Fruit fly (Drosophila melanogaster): ENCODE results near the gene CG14050.

The CG14050 gene

dm6 chrX:2300293-2301068, 25.5 kb downstream of the CG14050 start (continued):
- peak; percentile 35 for TF ChIP-seq ftz-f1 (GFP tag; optimal IDR thresholded peaks at IDR 0.05)
- TF ChIP-seq CG11504 (tag; optimal IDR thresholded peaks at IDR 0.05), result peak; percentile 96
- peak; percentile 82 for TF ChIP-seq ham (GFP tag; IDR thresholded peaks at IDR 0.05)
- TF ChIP-seq ato (GFP tag; IDR thresholded peaks at IDR 0.05; ENCODE audit: partially characterized antibody), result no peak
- peak; percentile 66 for TF ChIP-seq kni (GFP tag; optimal IDR thresholded peaks at IDR 0.05)
- 0 out of 2 replicates have a peak, but pooled peaks have one; percentile 25 for TF ChIP-seq CG42726 (GFP tag; IDR thresholded peaks at IDR 0.05; ENCODE audit: partially characterized antibody)
- peak; percentile 95 for TF ChIP-seq bcd (GFP tag; optimal IDR thresholded peaks at IDR 0.05)
- peak; percentile 95 for TF ChIP-seq CG18262 (tag; optimal IDR thresholded peaks at IDR 0.05)
- peak; percentile 97 for TF ChIP-seq ranshi (GFP tag; IDR thresholded peaks at IDR 0.05)
- peak; percentile 96 for TF ChIP-seq tgo (GFP tag; IDR thresholded peaks at IDR 0.05)
- peak; percentile 88 for TF ChIP-seq CG9215 (GFP tag; IDR thresholded peaks at IDR 0.05)
- peak; percentile 96 for TF ChIP-seq CG14667 (GFP tag; IDR thresholded peaks at IDR 0.05)
- peak; percentile 74 for TF ChIP-seq TFAM (GFP tag; optimal IDR thresholded peaks at IDR 0.05)
- TF ChIP-seq CG4404 (GFP tag; IDR thresholded peaks at IDR 0.05), result peak; percentile 91
- TF ChIP-seq p53 (GFP tag; optimal IDR thresholded peaks at IDR 0.05), result peak; percentile 79
- peak; percentile 80 for TF ChIP-seq CG18011 (GFP tag; optimal IDR thresholded peaks at IDR 0.05)
- peak; percentile 97 for TF ChIP-seq HLH3B (GFP tag; IDR thresholded peaks at IDR 0.05)
- TF ChIP-seq CG6272 (GFP tag; IDR thresholded peaks at IDR 0.05), result peak; percentile 93
- peak; percentile 93 for TF ChIP-seq lilli (GFP tag; optimal IDR thresholded peaks at IDR 0.05)
- peak; percentile 75 for TF ChIP-seq mirr (GFP tag; optimal IDR thresholded peaks at IDR 0.05)
- TF ChIP-seq E2f2 (GFP tag; IDR thresholded peaks at IDR 0.05), result peak; percentile 83
- TF ChIP-seq Side (GFP tag; optimal IDR thresholded peaks at IDR 0.05), result peak; percentile 85
- peak; percentile 73 for TF ChIP-seq Doc2 (GFP tag; IDR thresholded peaks at IDR 0.05)
- TF ChIP-seq CG9797 (GFP tag; optimal IDR thresholded peaks at IDR 0.05), result peak; percentile 33
- peak; percentile 95 for TF ChIP-seq ewg (GFP tag; optimal IDR thresholded peaks at IDR 0.05)
- peak; percentile 94 for TF ChIP-seq CHES-1-like (GFP tag; optimal IDR thresholded peaks at IDR 0.05)
- peak; percentile 95 for TF ChIP-seq Oaz (GFP tag; IDR thresholded peaks at IDR 0.05)
- peak; percentile 30 for TF ChIP-seq Dp (GFP tag; optimal IDR thresholded peaks at IDR 0.05)
- peak; percentile 84 for TF ChIP-seq Hey (tag; optimal IDR thresholded peaks at IDR 0.05)
- peak; percentile 87 for TF ChIP-seq eyg (GFP tag; optimal IDR thresholded peaks at IDR 0.05)
- TF ChIP-seq cas (GFP tag; IDR thresholded peaks at IDR 0.05), result peak; percentile 82
- peak; percentile 72 for TF ChIP-seq Deaf1 (tag; optimal IDR thresholded peaks at IDR 0.05)
- peak; percentile 78 for TF ChIP-seq MBD-R2 (GFP tag; IDR thresholded peaks at IDR 0.05)
- TF ChIP-seq croc (GFP tag; conservative IDR thresholded peaks at IDR 0.05), result peak; percentile 94
- peak; percentile 79 for TF ChIP-seq CG10431 (GFP tag; optimal IDR thresholded peaks at IDR 0.05)
- peak; percentile 67 for TF ChIP-seq Ets97D (GFP tag; optimal IDR thresholded peaks at IDR 0.05)
- TF ChIP-seq sob (GFP tag; IDR thresholded peaks at IDR 0.05), result peak; percentile 97
- TF ChIP-seq run (tag; optimal IDR thresholded peaks at IDR 0.05), result peak; percentile 92
- TF ChIP-seq CG17186 (GFP tag; optimal IDR thresholded peaks at IDR 0.05), result peak; percentile 86
- TF ChIP-seq CG34376 (GFP tag; optimal IDR thresholded peaks at IDR 0.05), result peak; percentile 27
- peak; percentile 98 for TF ChIP-seq Aef1 (GFP tag; IDR thresholded peaks at IDR 0.05)
- TF ChIP-seq CG14441 (GFP tag; IDR thresholded peaks at IDR 0.05), result peak; percentile 99
- peak; percentile 92 for TF ChIP-seq Hsf (GFP tag; optimal IDR thresholded peaks at IDR 0.05)
- TF ChIP-seq wdn (GFP tag; IDR thresholded peaks at IDR 0.05), result peak; percentile 95
- TF ChIP-seq gro (GFP tag; optimal IDR thresholded peaks at IDR 0.05), result peak; percentile 85
- TF ChIP-seq pzg (GFP tag; optimal IDR thresholded peaks at IDR 0.05), result no peak
- peak; percentile 91 for TF ChIP-seq CG17612 (GFP tag; IDR thresholded peaks at IDR 0.05)
- peak; percentile 93 for TF ChIP-seq CG43689 (GFP tag; IDR thresholded peaks at IDR 0.05)
- TF ChIP-seq NFAT (GFP tag; IDR thresholded peaks at IDR 0.05), result peak; percentile 95
- TF ChIP-seq CG13296 (GFP tag; optimal IDR thresholded peaks at IDR 0.05), result peak; percentile 89
